Worm (Caenorhabditis elegans) whole organism, young adult: ENCODE results near the gene F56A11.6.

Experiments
- D2030.7 ChIP-seq: fragments of 200-800 bp; sonication (Bioruptor generic); IDR thresholded peaks from 2 replicates; pipeline ENCODE4 v1.3.6; 2022; ENCODE audit warnings: missing genetic modification reagents, missing genetic modification characterization, missing compliant biosample characterization
- K12H6.12 ChIP-seq: fragments of 200-800 bp; sonication (Bioruptor generic); optimal IDR thresholded peaks from 2 replicates; lab custom pipeline; 2018; ENCODE audit warnings: mild to moderate bottlenecking, missing genetic modification characterization, missing compliant biosample characterization
- dox-1 ChIP-seq: fragments of 200-800 bp; sonication (Bioruptor generic); IDR thresholded peaks from 2 replicates; pipeline ENCODE4 v1.3.6; 2022; ENCODE audit warnings: missing genetic modification reagents, missing genetic modification characterization, missing compliant biosample characterization
- nfyb-1 ChIP-seq: fragments of 200-800 bp; sonication (Bioruptor generic); IDR thresholded peaks from 2 replicates; pipeline ENCODE4 v1.3.6; 2022; ENCODE audit warnings: missing genetic modification reagents, missing genetic modification characterization, missing compliant biosample characterization
- tbx-9 ChIP-seq: sonication (generic microtip); optimal IDR thresholded peaks from 2 replicates; lab custom pipeline; 2016; ENCODE audit warnings: borderline replicate concordance, missing genetic modification characterization, inconsistent platforms, missing compliant biosample characterization
- unc-62 ChIP-seq: fragments of 150-350 bp; optimal IDR thresholded peaks from 2 replicates; lab custom pipeline; 2014; ENCODE audit warnings: missing biosample characterization, missing genetic modification reagents, missing genetic modification characterization
- ztf-25 ChIP-seq: fragments of 200-800 bp; sonication (Bioruptor generic); IDR thresholded peaks from 2 replicates; pipeline ENCODE4 v1.3.6; 2022; ENCODE audit warnings: missing genetic modification reagents, missing genetic modification characterization, missing compliant biosample characterization

ce11 chrIV:587729-588128 is 5.7 kb upstream of the F56A11.6 start, which contains the start of gene C18H7.12:
- TF ChIP-seq D2030.7 (GFP tag; lab: Robert Waterston, UW), result no peak
- TF ChIP-seq unc-62 (GFP tag; lab: Kevin White, UChicago), result no peak
- TF ChIP-seq dox-1 (GFP tag; lab: Robert Waterston, UW), result no peak
- no peak for TF ChIP-seq nfyb-1 (GFP tag; lab: Robert Waterston, UW)
- TF ChIP-seq K12H6.12, result no peak
- TF ChIP-seq ztf-25, result no peak
- no peak for TF ChIP-seq tbx-9 (tag; lab: Kevin White, UChicago)
